5 fruit fly cellular contexts compared by ENCODE assay signal in the genomic region with DNA sequence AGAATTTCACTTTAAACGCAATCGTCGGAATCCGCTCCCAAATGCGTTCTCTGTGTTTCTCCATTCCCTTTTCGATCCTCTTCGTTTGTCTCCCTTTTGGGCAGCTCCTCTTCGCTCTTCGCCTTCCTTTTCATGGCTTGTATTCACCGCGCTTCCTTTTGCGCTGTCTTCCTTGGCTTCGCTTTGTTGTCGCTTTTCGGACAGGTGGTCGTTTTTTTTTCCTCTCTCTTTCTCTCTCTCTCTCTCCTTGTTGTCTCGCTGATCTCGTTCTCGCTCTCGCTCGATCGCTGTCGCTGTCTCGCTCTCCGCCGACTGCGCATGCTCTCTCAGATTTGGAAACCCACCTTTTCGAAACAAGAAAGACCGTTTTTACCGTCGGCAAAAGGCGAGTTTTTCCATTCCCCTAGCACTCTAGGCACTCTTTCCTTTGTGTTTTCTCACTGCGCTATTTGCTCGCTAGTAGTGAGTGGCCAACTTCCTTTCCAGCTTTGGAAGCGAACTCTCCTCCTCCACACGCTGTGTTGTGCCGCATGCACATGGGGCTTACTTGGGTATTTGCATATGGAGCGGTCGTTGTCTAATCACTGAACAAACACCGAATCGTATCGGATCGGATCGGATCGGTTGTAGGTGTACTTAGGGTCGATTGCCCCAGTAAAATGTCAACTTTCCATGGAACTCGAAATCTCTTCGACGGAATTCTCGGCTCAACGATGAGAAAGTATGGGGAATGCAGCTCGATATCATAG.
TF ChIP-seq lines count a peak whose summit lies in the region.

No protein-coding gene starts in this region.

- no peak for TF ChIP-seq CTCF in whole organism, embryonic (GFP tag; optimal IDR thresholded peaks at IDR 0.05; lab: Kevin White, UChicago)

TF ChIP-seq in whole organism, 6 proteins besides CTCF, POLR2A, EP300 and RAD21:
- peak; percentile 55 for TF ChIP-seq psq (optimal IDR thresholded peaks at IDR 0.05; lab: Kevin White, UChicago)
- TF ChIP-seq Dll (optimal IDR thresholded peaks at IDR 0.05; lab: Kevin White, UChicago), result no peak

TF ChIP-seq in whole organism, embryonic, 481 proteins besides CTCF, POLR2A, EP300 and RAD21 (continues in another document):
- TF ChIP-seq tll (GFP tag; optimal IDR thresholded peaks at IDR 0.05; lab: Kevin White, UChicago) (peak in 1 of 2 experiments; percentile 7), cato (GFP tag; optimal IDR thresholded peaks at IDR 0.05; lab: Kevin White, UChicago; ENCODE audit: borderline replicate concordance) (no peak), abd-A (tag; optimal IDR thresholded peaks at IDR 0.05; lab: Kevin White, UChicago) (no peak), salm (tag; optimal IDR thresholded peaks at IDR 0.05; lab: Kevin White, UChicago) (no peak), Lim3 (GFP tag; IDR thresholded peaks at IDR 0.05; lab: Robert Waterston, UW) (no peak), kni (GFP tag; optimal IDR thresholded peaks at IDR 0.05; lab: Kevin White, UChicago) (peak; percentile 86), dm (GFP tag; optimal IDR thresholded peaks at IDR 0.05; lab: Kevin White, UChicago) (no peak), bcd (GFP tag; optimal IDR thresholded peaks at IDR 0.05; lab: Kevin White, UChicago) (no peak), CG8765 (GFP tag; IDR thresholded peaks at IDR 0.05; lab: Robert Waterston, UW) (no peak), CG3163 (GFP tag; optimal IDR thresholded peaks at IDR 0.05; lab: Kevin White, UChicago) (peak; percentile 24), Xbp1 (GFP tag; optimal IDR thresholded peaks at IDR 0.05; lab: Kevin White, UChicago) (no peak), scrt (GFP tag; optimal IDR thresholded peaks at IDR 0.05; lab: Kevin White, UChicago) (no peak), Med (GFP tag; lab: Kevin White, UChicago) (peak; percentile 84), otp (GFP tag; IDR thresholded peaks at IDR 0.05; lab: Robert Waterston, UW) (0 out of 3 replicates have a peak, but pooled peaks have one; percentile 20), lola (GFP tag; optimal IDR thresholded peaks at IDR 0.05; lab: Kevin White, UChicago) (peak in 1 of 3 experiments; percentile 0), wek (GFP tag; optimal IDR thresholded peaks at IDR 0.05; lab: Kevin White, UChicago) (peak; percentile 23), kay (GFP tag; optimal IDR thresholded peaks at IDR 0.05; lab: Kevin White, UChicago) (no peak), CG5180 (GFP tag; optimal IDR thresholded peaks at IDR 0.05; lab: Kevin White, UChicago) (peak; percentile 16), CG17802 (tag; optimal IDR thresholded peaks at IDR 0.05; lab: Kevin White, UChicago) (no peak), MBD-R2 (GFP tag; IDR thresholded peaks at IDR 0.05; lab: Robert Waterston, UW) (no peak)

TF ChIP-seq in whole organism, prepupa, 60 proteins besides CTCF, POLR2A, EP300 and RAD21 (continues in another document):
- no peak for TF ChIP-seq Ets96B (tag; optimal IDR thresholded peaks at IDR 0.05; lab: Kevin White, UChicago)
- peak; percentile 5 for TF ChIP-seq dsx (GFP tag; optimal IDR thresholded peaks at IDR 0.05; lab: Kevin White, UChicago; ENCODE audit: poor library complexity, severe bottlenecking)
- TF ChIP-seq eg (GFP tag; IDR thresholded peaks at IDR 0.05; lab: Robert Waterston, UW), result 0 out of 3 replicates have a peak, but pooled peaks have one; percentile 33
- 0 out of 3 replicates have a peak, but pooled peaks have one; percentile 20 for TF ChIP-seq CG8119 (GFP tag; IDR thresholded peaks at IDR 0.05; lab: Robert Waterston, UW)
- TF ChIP-seq Eip75B (GFP tag; optimal IDR thresholded peaks at IDR 0.05; lab: Kevin White, UChicago), result no peak
- no peak for TF ChIP-seq CG9139 (GFP tag; optimal IDR thresholded peaks at IDR 0.05; lab: Kevin White, UChicago)
- TF ChIP-seq OdsH (GFP tag; optimal IDR thresholded peaks at IDR 0.05; lab: Kevin White, UChicago), result no peak
- TF ChIP-seq ss (GFP tag; optimal IDR thresholded peaks at IDR 0.05; lab: Kevin White, UChicago), result peak; percentile 33 to 46
- TF ChIP-seq salr (GFP tag; optimal IDR thresholded peaks at IDR 0.05; lab: Kevin White, UChicago), result no peak
- TF ChIP-seq CG6163 (GFP tag; IDR thresholded peaks at IDR 0.05; lab: Robert Waterston, UW), result peak; percentile 63; the same call in 2 of the 3 replicates
- TF ChIP-seq Met (GFP tag; optimal IDR thresholded peaks at IDR 0.05; lab: Kevin White, UChicago), result no peak
- TF ChIP-seq CG6808 (GFP tag; optimal IDR thresholded peaks at IDR 0.05; lab: Kevin White, UChicago), result peak; percentile 18
- no peak for TF ChIP-seq CG1621 (tag; optimal IDR thresholded peaks at IDR 0.05; lab: Kevin White, UChicago)
- TF ChIP-seq Hr4 (GFP tag; optimal IDR thresholded peaks at IDR 0.05; lab: Kevin White, UChicago), result no peak
- TF ChIP-seq fd85E (GFP tag; optimal IDR thresholded peaks at IDR 0.05; lab: Kevin White, UChicago), result no peak
- peak; percentile 30 for TF ChIP-seq net (GFP tag; optimal IDR thresholded peaks at IDR 0.05; lab: Kevin White, UChicago)
- no peak for TF ChIP-seq acj6 (GFP tag; optimal IDR thresholded peaks at IDR 0.05; lab: Kevin White, UChicago)
- TF ChIP-seq Sox15 (GFP tag; optimal IDR thresholded peaks at IDR 0.05; lab: Kevin White, UChicago), result no peak
- TF ChIP-seq Eip78C (GFP tag; lab: Kevin White, UChicago), result peak; percentile 59
- no peak for TF ChIP-seq CG16779 (tag; optimal IDR thresholded peaks at IDR 0.05; lab: Kevin White, UChicago)

TF ChIP-seq in whole organism, pupa, 21 proteins besides CTCF, POLR2A, EP300 and RAD21:
- peak; percentile 10 for TF ChIP-seq Pif1B (GFP tag; optimal IDR thresholded peaks at IDR 0.05; lab: Kevin White, UChicago)
- 0 out of 3 replicates have a peak, but pooled peaks have one; percentile 36 for TF ChIP-seq CG4496 (GFP tag; IDR thresholded peaks at IDR 0.05; lab: Robert Waterston, UW)
- TF ChIP-seq D1 (tag; optimal IDR thresholded peaks at IDR 0.05; lab: Kevin White, UChicago), result no peak
- peak; percentile 27 for TF ChIP-seq EcR (GFP tag; optimal IDR thresholded peaks at IDR 0.05; lab: Kevin White, UChicago)

TF ChIP-seq in whole organism, wandering third instar larva, 38 proteins besides CTCF, POLR2A, EP300 and RAD21:
- TF ChIP-seq dmrt93B (GFP tag; optimal IDR thresholded peaks at IDR 0.05; lab: Kevin White, UChicago) (no peak), Rel (GFP tag; optimal IDR thresholded peaks at IDR 0.05; lab: Kevin White, UChicago) (no peak), Rel (tag; optimal IDR thresholded peaks at IDR 0.05; lab: Kevin White, UChicago) (no peak), GATAd (GFP tag; optimal IDR thresholded peaks at IDR 0.05; lab: Kevin White, UChicago) (no peak), HLH106 (tag; optimal IDR thresholded peaks at IDR 0.05; lab: Kevin White, UChicago) (no peak), N (GFP tag; optimal IDR thresholded peaks at IDR 0.05; lab: Kevin White, UChicago) (no peak), foxo (GFP tag; optimal IDR thresholded peaks at IDR 0.05; lab: Kevin White, UChicago) (peak in 1 of 2 experiments; percentile 22), Hr78 (GFP tag; optimal IDR thresholded peaks at IDR 0.05; lab: Kevin White, UChicago) (no peak), CG9705 (GFP tag; optimal IDR thresholded peaks at IDR 0.05; lab: Kevin White, UChicago) (no peak), Dfd (GFP tag; optimal IDR thresholded peaks at IDR 0.05; lab: Kevin White, UChicago) (no peak), br (GFP tag; optimal IDR thresholded peaks at IDR 0.05; lab: Kevin White, UChicago) (peak; percentile 0), lola (GFP tag; optimal IDR thresholded peaks at IDR 0.05; lab: Kevin White, UChicago) (no peak), CG32264 (GFP tag; optimal IDR thresholded peaks at IDR 0.05; lab: Kevin White, UChicago) (no peak), Dif (GFP tag; optimal IDR thresholded peaks at IDR 0.05; lab: Kevin White, UChicago; ENCODE audit: partially characterized antibody) (no peak), Sp1 (GFP tag; optimal IDR thresholded peaks at IDR 0.05; lab: Kevin White, UChicago) (no peak), Hr83 (GFP tag; optimal IDR thresholded peaks at IDR 0.05; lab: Kevin White, UChicago; ENCODE audit: poor library complexity, severe bottlenecking) (peak; percentile 81), sage (GFP tag; optimal IDR thresholded peaks at IDR 0.05; lab: Kevin White, UChicago) (no peak), Vsx2 (GFP tag; optimal IDR thresholded peaks at IDR 0.05; lab: Kevin White, UChicago; ENCODE audit: partially characterized antibody) (no peak), h (GFP tag; optimal IDR thresholded peaks at IDR 0.05; lab: Kevin White, UChicago) (peak; percentile 31), dl (GFP tag; optimal IDR thresholded peaks at IDR 0.05; lab: Kevin White, UChicago; ENCODE audit: insufficient read depth in 1 of 2, partially characterized antibody in 2 of 2) (peak in 1 of 2 experiments; percentile 12), rgr (GFP tag; optimal IDR thresholded peaks at IDR 0.05; lab: Kevin White, UChicago) (peak; percentile 39), dsf (GFP tag; optimal IDR thresholded peaks at IDR 0.05; lab: Kevin White, UChicago; ENCODE audit: borderline replicate concordance) (no peak), usp (GFP tag; optimal IDR thresholded peaks at IDR 0.05; lab: Kevin White, UChicago) (no peak), psq (GFP tag; optimal IDR thresholded peaks at IDR 0.05; lab: Kevin White, UChicago) (peak; percentile 99), tai (GFP tag; optimal IDR thresholded peaks at IDR 0.05; lab: Kevin White, UChicago) (peak; percentile 54), Hnf4 (GFP tag; optimal IDR thresholded peaks at IDR 0.05; lab: Kevin White, UChicago) (peak; percentile 52), OdsH (GFP tag; optimal IDR thresholded peaks at IDR 0.05; lab: Kevin White, UChicago) (peak; percentile 42), sv (GFP tag; optimal IDR thresholded peaks at IDR 0.05; lab: Kevin White, UChicago) (no peak), Jra (GFP tag; optimal IDR thresholded peaks at IDR 0.05; lab: Kevin White, UChicago) (peak; percentile 45)
